Worm (Caenorhabditis elegans) whole organism, L4/young adult: ENCODE results near the gene ZK1307.1.

Experiments
- dao-5 ChIP-seq: sonication (generic microtip); optimal IDR thresholded peaks from 2 replicates; lab custom pipeline; 2016; ENCODE audit warnings: missing genotype, missing genetic modification characterization, moderate library complexity, missing compliant biosample characterization
- him-1 ChIP-seq: sonication (generic microtip); optimal IDR thresholded peaks from 2 replicates; lab custom pipeline; 2016; ENCODE audit warnings: missing genotype, missing genetic modification reagents, missing genetic modification characterization, missing compliant biosample characterization

- TF ChIP-seq him-1 (tag; lab: Kevin White, UChicago), result no peak
- no peak for TF ChIP-seq dao-5
Observed at ce11 chrII:9619402-9619862, 35.9 kb downstream of the ZK1307.1 start.
